Worm (Caenorhabditis elegans) whole organism, L1 larva: ENCODE measurements around the gene ZK792.12.

Source experiments
- C16A3.4 ChIP-seq: fragments of 150-350 bp; optimal IDR thresholded peaks from 2 replicates; lab custom pipeline; 2014; ENCODE audit warnings: missing biosample characterization, missing genetic modification characterization
- C34B4.2 ChIP-seq: sonication (generic microtip); optimal IDR thresholded peaks from 2 replicates; lab custom pipeline; 2017; ENCODE audit warnings: mild to moderate bottlenecking, missing genetic modification characterization, missing compliant biosample characterization
- F16B12.6 ChIP-seq: fragments of 150-350 bp; optimal IDR thresholded peaks from 2 replicates; lab custom pipeline; 2014; ENCODE audit warnings: missing biosample characterization, missing genetic modification characterization
- ama-1 ChIP-seq: fragments of 150-350 bp; optimal IDR thresholded peaks from 2 replicates; lab custom pipeline; 2014
- blmp-1 ChIP-seq: fragments of 150-350 bp; optimal IDR thresholded peaks from 2 replicates; lab custom pipeline; 2014; ENCODE audit warnings: missing biosample characterization, missing genetic modification characterization
- ceh-8 ChIP-seq: fragments of 200-800 bp; sonication (Bioruptor generic); optimal IDR thresholded peaks from 2 replicates; lab custom pipeline; 2018; ENCODE audit warnings: mild to moderate bottlenecking, missing genetic modification characterization, moderate library complexity, missing compliant biosample characterization
- ceh-88 ChIP-seq: fragments of 200-800 bp; sonication (Bioruptor generic); IDR thresholded peaks from 2 replicates; pipeline ENCODE4 v1.3.6; 2022; ENCODE audit warnings: missing genetic modification characterization, missing compliant biosample characterization
- efl-1 ChIP-seq, 4 experiments: fragments of 150-350 bp; optimal IDR thresholded peaks in 3 of 4; peaks in 1 of 4; 1 replicate in 1 of 4; 2 replicates in 3 of 4; lab custom pipeline; 2014; ENCODE audit warnings: missing biosample characterization in 2 of 4, missing genetic modification characterization in 2 of 4, missing genetic modification reagents in 2 of 4
- elt-3 ChIP-seq, 6 experiments: fragments of 150-350 bp in 1 of 6; sonication (generic microtip); optimal IDR thresholded peaks; 2 replicates each; lab custom pipeline; 2017 to 2018; ENCODE audit warnings: missing biosample characterization in 6 of 6, missing genetic modification characterization in 6 of 6, inconsistent platforms in 1 of 6
- ets-5 ChIP-seq: fragments of 200-800 bp; sonication (Bioruptor generic); IDR thresholded peaks from 2 replicates; pipeline ENCODE4 v1.3.6; 2022; ENCODE audit warnings: missing genetic modification characterization, missing compliant biosample characterization
- fkh-4 ChIP-seq: sonication (generic microtip); optimal IDR thresholded peaks from 2 replicates; lab custom pipeline; 2016; ENCODE audit warnings: missing compliant biosample characterization, missing genetic modification characterization, borderline replicate concordance
- fkh-8 ChIP-seq: sonication (generic microtip); optimal IDR thresholded peaks from 2 replicates; lab custom pipeline; 2016; ENCODE audit warnings: mild to moderate bottlenecking, missing genetic modification characterization, missing compliant biosample characterization
- hlh-4 ChIP-seq: sonication (generic microtip); optimal IDR thresholded peaks from 2 replicates; lab custom pipeline; 2016; ENCODE audit warnings: mild to moderate bottlenecking, missing genetic modification characterization, missing compliant biosample characterization
- irx-1 ChIP-seq: sonication (generic microtip); optimal IDR thresholded peaks from 2 replicates; lab custom pipeline; 2016; ENCODE audit warnings: missing genetic modification characterization, missing compliant biosample characterization
- lin-13 ChIP-seq: fragments of 150-350 bp; optimal IDR thresholded peaks from 2 replicates; lab custom pipeline; 2014; ENCODE audit warnings: missing biosample characterization, missing genetic modification reagents, missing genetic modification characterization
- lin-14 ChIP-seq: fragments of 200-800 bp; sonication (Bioruptor generic); optimal IDR thresholded peaks from 2 replicates; lab custom pipeline; 2018; ENCODE audit warnings: mild to moderate bottlenecking, missing genetic modification characterization, moderate library complexity, missing compliant biosample characterization
- lin-35 ChIP-seq, 2 experiments: fragments of 150-350 bp; optimal IDR thresholded peaks; 2 replicates each; lab custom pipeline; 2014; ENCODE audit warnings: missing biosample characterization in 2 of 2, missing genetic modification characterization in 2 of 2, missing genetic modification reagents in 2 of 2
- lsy-2 ChIP-seq, 2 experiments: fragments of 150-350 bp; optimal IDR thresholded peaks; 2 replicates each; lab custom pipeline; 2014; ENCODE audit warnings: missing biosample characterization in 2 of 2, missing genetic modification characterization in 2 of 2
- mef-2 ChIP-seq: fragments of 150-350 bp; optimal IDR thresholded peaks from 2 replicates; lab custom pipeline; 2014; ENCODE audit warnings: missing biosample characterization, missing genetic modification characterization
- mep-1 ChIP-seq: fragments of 150-350 bp; optimal IDR thresholded peaks from 2 replicates; lab custom pipeline; 2014; ENCODE audit warnings: missing biosample characterization, missing genetic modification characterization
- nhr-11 ChIP-seq: fragments of 150-350 bp; optimal IDR thresholded peaks from 2 replicates; lab custom pipeline; 2014; ENCODE audit warnings: missing biosample characterization, missing genetic modification characterization
- nhr-19 ChIP-seq: fragments of 200-800 bp; sonication (Bioruptor generic); conservative IDR thresholded peaks from 2 replicates; pipeline ENCODE4 v1.3.6; 2022; ENCODE audit warnings: missing genetic modification characterization, missing compliant biosample characterization
- nhr-20 ChIP-seq: sonication (generic microtip); optimal IDR thresholded peaks from 2 replicates; lab custom pipeline; 2016; ENCODE audit warnings: mild to moderate bottlenecking, missing genetic modification characterization, missing compliant biosample characterization
- nhr-237 ChIP-seq: fragments of 150-350 bp; optimal IDR thresholded peaks from 2 replicates; lab custom pipeline; 2014; ENCODE audit warnings: missing biosample characterization, missing genetic modification characterization
- nhr-77 ChIP-seq: fragments of 150-350 bp; optimal IDR thresholded peaks from 2 replicates; lab custom pipeline; 2014; ENCODE audit warnings: missing biosample characterization, missing genetic modification characterization
- nhr-85 ChIP-seq: sonication (generic microtip); peaks from one replicate; lab custom pipeline; 2016; ENCODE audit warnings: missing genetic modification characterization, inconsistent platforms, missing compliant biosample characterization
- pag-3 ChIP-seq: sonication (generic microtip); optimal IDR thresholded peaks from 2 replicates; lab custom pipeline; 2017; ENCODE audit warnings: missing genetic modification characterization, mild to moderate bottlenecking, missing compliant biosample characterization, antibody characterized with exemption, borderline replicate concordance; ENCODE audit not compliant: insufficient read depth
- pax-3 ChIP-seq: fragments of 200-800 bp; sonication (Bioruptor generic); optimal IDR thresholded peaks from 2 replicates; lab custom pipeline; 2018; ENCODE audit warnings: mild to moderate bottlenecking, missing genetic modification characterization, moderate library complexity, missing compliant biosample characterization
- pqm-1 ChIP-seq: sonication (generic microtip); optimal IDR thresholded peaks from 3 replicates; lab custom pipeline; 2017; ENCODE audit warnings: missing biosample characterization, missing genetic modification characterization
- rnt-1 ChIP-seq: sonication (generic microtip); optimal IDR thresholded peaks from 2 replicates; lab custom pipeline; 2016; ENCODE audit warnings: mild to moderate bottlenecking, missing genetic modification characterization, moderate library complexity, missing compliant biosample characterization
- snpc-4 ChIP-seq: fragments of 150-350 bp; optimal IDR thresholded peaks from 2 replicates; lab custom pipeline; 2014; ENCODE audit warnings: missing biosample characterization, missing genetic modification characterization
- sox-4 ChIP-seq: sonication (generic microtip); optimal IDR thresholded peaks from 2 replicates; lab custom pipeline; 2016; ENCODE audit warnings: missing genetic modification characterization, missing compliant biosample characterization
- sptf-1 ChIP-seq: fragments of 150-350 bp; optimal IDR thresholded peaks from 2 replicates; lab custom pipeline; 2014; ENCODE audit warnings: missing biosample characterization, missing genetic modification characterization
- sup-37 ChIP-seq: fragments of 200-800 bp; sonication (Bioruptor generic); optimal IDR thresholded peaks from 2 replicates; lab custom pipeline; 2018; ENCODE audit warnings: mild to moderate bottlenecking, missing genetic modification characterization, missing compliant biosample characterization
- tlp-1 ChIP-seq: fragments of 150-350 bp; optimal IDR thresholded peaks from 2 replicates; lab custom pipeline; 2014; ENCODE audit warnings: missing biosample characterization, missing genetic modification characterization
- unc-98 ChIP-seq: fragments of 200-800 bp; sonication (Bioruptor generic); IDR thresholded peaks from 2 replicates; pipeline ENCODE4 v1.3.6; 2022; ENCODE audit warnings: missing genetic modification characterization, missing compliant biosample characterization
- xbp-1 ChIP-seq: sonication (generic microtip); optimal IDR thresholded peaks from 2 replicates; lab custom pipeline; 2016; ENCODE audit warnings: missing genetic modification characterization, missing compliant biosample characterization
- ztf-4 ChIP-seq: fragments of 150-350 bp; optimal IDR thresholded peaks from 2 replicates; lab custom pipeline; 2014; ENCODE audit warnings: missing biosample characterization, missing genetic modification characterization

The ZK792.12 gene

DNA sequence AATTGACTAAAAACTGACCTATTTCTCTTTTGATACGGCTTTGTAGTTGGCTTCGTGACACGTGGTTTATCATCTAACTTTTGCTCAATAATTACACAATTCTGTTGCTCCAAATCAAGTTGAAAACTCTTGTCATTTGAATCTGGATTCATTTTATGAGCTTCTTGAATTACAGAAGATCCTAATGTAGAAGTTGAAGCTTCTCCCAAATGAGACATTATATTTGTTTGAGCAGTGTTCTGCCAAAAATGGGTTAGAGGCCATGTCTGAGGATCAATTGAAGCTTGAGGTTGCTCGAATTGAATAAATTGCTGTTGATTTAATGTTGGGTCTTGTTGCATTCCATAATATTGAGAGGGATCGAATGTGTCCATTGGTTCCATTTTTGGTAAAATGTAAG lies 3.9 kb downstream of the ZK792.12 start:
- TF ChIP-seq ceh-88 (no peak), ets-5 (GFP tag; lab: Robert Waterston, UW) (no peak), mef-2 (no peak)
- TF ChIP-seq, all 84 proteins: peak for 0

DNA sequence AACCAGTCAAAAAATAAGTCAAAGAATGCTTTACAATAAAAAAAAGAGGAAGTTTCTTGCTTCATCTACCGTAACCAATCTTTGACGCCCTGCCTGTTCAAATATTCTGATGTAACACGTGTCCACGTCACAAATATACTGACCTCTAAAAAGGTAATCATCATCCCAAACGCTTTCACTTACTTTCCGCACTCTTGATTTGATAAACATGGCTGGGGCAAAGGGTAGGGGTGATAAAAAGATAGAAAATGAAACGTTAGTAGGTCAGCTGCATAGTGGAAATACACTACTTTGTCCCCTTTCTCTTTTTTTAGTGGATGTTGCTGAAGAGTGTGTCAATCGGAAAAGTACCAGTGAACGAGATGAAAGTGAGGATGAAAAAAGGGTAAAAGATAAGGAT lies 6.5 kb downstream of the ZK792.12 start:
- TF ChIP-seq sptf-1 (tag; lab: Kevin White, UChicago) (no peak), nhr-85 (tag; lab: Kevin White, UChicago) (peak; percentile 23), fkh-4 (no peak), nhr-11 (tag; lab: Kevin White, UChicago) (no peak), fkh-8 (tag; lab: Kevin White, UChicago) (no peak), nhr-77 (tag; lab: Kevin White, UChicago) (no peak), blmp-1 (tag; lab: Kevin White, UChicago) (peak; percentile 99), ceh-8 (no peak), elt-3 (tag; optimal IDR thresholded peaks at IDR 0.05; lab: Kevin White, UChicago) (peak in 2 of 6 experiments; percentile 27 to 65), irx-1 (tag; lab: Kevin White, UChicago) (no peak)
- TF ChIP-seq, all 84 proteins: peak for 3

DNA sequence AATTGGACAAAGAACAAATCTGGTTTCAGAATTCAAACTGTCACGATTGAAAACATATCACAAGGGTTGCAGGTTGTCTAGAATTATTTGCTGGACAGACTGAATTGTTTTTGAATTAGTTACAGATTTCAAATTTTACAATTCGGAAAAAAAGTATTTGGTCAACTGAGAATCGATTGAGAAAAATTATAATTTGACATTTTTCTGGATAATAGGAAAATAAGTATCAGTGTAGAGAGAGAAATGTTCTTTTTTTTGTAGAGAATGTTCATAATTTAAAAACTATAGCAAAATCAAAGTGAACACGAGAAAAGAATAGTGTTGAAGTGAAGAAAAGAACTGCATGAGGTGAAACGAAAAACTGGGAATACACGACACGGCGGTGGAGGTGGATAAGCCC lies 7.2 kb downstream of the ZK792.12 start, which contains the start of gene dpy-20:
Gene dpy-20 (minus strand): TSS at position 101 of the 400 bp plus-strand sequence.
- no peak for TF ChIP-seq mep-1 (tag; lab: Kevin White, UChicago)
- TF ChIP-seq sup-37: no peak
- TF ChIP-seq lin-14: no peak
- no peak for TF ChIP-seq lin-13 (GFP tag; lab: Kevin White, UChicago)

DNA sequence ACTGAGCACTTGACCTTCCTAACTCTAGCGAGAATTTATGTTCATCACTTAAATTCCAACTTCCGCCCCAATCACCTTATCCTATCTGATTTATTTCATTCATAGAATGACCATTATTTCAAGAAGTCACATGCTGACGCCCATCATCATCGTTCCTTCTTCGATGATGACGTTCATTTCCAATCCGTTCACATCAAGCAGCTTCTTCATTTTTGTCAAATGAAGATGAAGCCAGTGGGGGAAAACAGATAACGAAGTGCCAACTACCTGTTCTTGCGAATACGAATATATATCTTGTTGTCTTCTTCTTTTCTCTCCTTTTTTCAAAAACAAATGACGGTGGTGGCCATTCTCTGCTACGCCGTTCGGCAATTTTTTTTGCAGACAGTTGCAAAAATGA lies 8.3 kb downstream of the ZK792.12 start:
- TF ChIP-seq pqm-1 (no peak), blmp-1 (tag; lab: Kevin White, UChicago) (peak; percentile 56), pax-3 (no peak), ama-1 (no peak)

DNA sequence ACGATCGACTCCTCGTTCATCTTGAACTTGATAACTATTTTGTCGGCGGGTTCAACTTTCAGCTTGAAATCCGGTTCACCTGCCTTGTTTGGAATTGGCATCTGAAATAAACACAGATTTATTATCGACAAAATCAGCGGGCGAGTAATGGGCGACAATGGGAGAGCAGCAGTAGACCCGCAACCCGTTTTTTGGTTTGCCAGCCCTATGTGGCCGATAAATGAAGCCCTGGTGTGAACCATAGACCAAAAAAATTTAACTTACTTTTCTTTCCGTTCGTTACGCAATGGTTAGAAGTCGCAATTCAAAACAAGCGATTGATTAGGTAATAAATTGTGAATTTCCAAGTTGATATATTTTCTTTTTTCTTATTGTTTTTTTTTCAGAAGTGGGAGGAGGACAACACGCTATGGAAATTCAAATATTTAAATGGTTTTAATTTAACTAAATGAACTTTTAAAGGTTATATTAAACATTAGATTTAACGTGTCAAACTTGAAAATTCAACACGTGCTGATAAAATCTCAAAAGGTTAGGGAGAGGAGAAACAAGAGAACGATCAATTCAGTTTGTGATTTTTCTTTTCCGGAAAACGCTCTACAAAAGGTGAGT lies 10.2 kb downstream of the ZK792.12 start, which contains the start of the genes T22B3.3 and alg-3:
Gene T22B3.3 (minus strand): TSS at position 101 of the 612 bp plus-strand sequence.
Gene alg-3 (plus strand): TSS at position 562 of the 612 bp plus-strand sequence.
- TF ChIP-seq ztf-4 (no peak), irx-1 (tag; lab: Kevin White, UChicago) (no peak), pax-3 (no peak), xbp-1 (tag; lab: Kevin White, UChicago) (no peak), lin-35 (GFP tag; optimal IDR thresholded peaks at IDR 0.05; lab: Kevin White, UChicago) (no peak), tlp-1 (tag; lab: Kevin White, UChicago) (no peak), C34B4.2 (tag; lab: Kevin White, UChicago) (no peak), nhr-237 (tag; lab: Kevin White, UChicago) (no peak), hlh-4 (tag; lab: Kevin White, UChicago) (no peak), lsy-2 (tag; optimal IDR thresholded peaks at IDR 0.05; lab: Kevin White, UChicago) (no peak), snpc-4 (tag; lab: Kevin White, UChicago) (no peak), lin-14 (no peak), sptf-1 (tag; lab: Kevin White, UChicago) (no peak)

DNA sequence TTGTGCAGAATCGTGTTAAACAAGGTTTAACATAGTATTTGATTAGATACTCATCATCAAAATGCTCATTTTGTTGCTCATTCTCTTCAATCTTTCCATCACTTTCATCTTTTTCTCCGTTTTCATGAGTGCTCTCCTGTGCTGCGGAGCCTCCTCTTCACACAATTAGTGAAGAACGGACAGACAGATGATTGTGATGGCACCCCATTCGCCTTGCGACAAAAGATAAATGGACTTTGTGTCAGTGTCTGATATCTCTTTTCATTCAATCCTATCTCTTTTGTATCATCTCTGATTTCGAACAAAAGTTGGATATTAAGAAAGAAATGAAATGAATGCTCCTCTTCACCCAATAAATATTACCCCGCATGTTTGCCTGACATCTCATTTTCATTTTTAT lies 16.7 kb downstream of the ZK792.12 start:
- no peak for TF ChIP-seq unc-98 (GFP tag; lab: Robert Waterston, UW)
- no peak for TF ChIP-seq C16A3.4 (tag; lab: Kevin White, UChicago)
- TF ChIP-seq lin-14: peak; percentile 88
- no peak for TF ChIP-seq ceh-88
- TF ChIP-seq lsy-2 (tag; optimal IDR thresholded peaks at IDR 0.05; lab: Kevin White, UChicago): peak in 1 of 2 experiments; percentile 42
- no peak for TF ChIP-seq nhr-19 (GFP tag; lab: Robert Waterston, UW)
- TF ChIP-seq pag-3 (tag; lab: Kevin White, UChicago): peak; percentile 82
- TF ChIP-seq sox-4 (tag; lab: Kevin White, UChicago): no peak
- TF ChIP-seq lin-35 (GFP tag; optimal IDR thresholded peaks at IDR 0.05; lab: Kevin White, UChicago): no peak
- TF ChIP-seq nhr-20 (tag; lab: Kevin White, UChicago): no peak
- no peak for TF ChIP-seq F16B12.6 (tag; lab: Kevin White, UChicago)
- TF ChIP-seq rnt-1: peak; percentile 56
- TF ChIP-seq xbp-1 (tag; lab: Kevin White, UChicago): no peak
- no peak for TF ChIP-seq efl-1 (optimal IDR thresholded peaks at IDR 0.05; lab: Kevin White, UChicago)
- no peak for TF ChIP-seq efl-1 (GFP tag; optimal IDR thresholded peaks at IDR 0.05 in 1 of 2; lab: Kevin White, UChicago)
- TF ChIP-seq, all 84 proteins: peak for 4
